Fruit fly (Drosophila melanogaster) whole organism, pupa: ENCODE data around the gene mtsh.

Experiments
- CG10348 ChIP-seq: fragments of 200-800 bp; sonication (Bioruptor generic); IDR thresholded peaks from 2 replicates; pipeline ENCODE4 v1.3.6; 2022; ENCODE audit warnings: missing biosample characterization, missing genetic modification characterization
- CG17806 ChIP-seq: fragments of 200-800 bp; sonication (Bioruptor generic); optimal IDR thresholded peaks from 2 replicates; lab custom pipeline; 2018; ENCODE audit warnings: missing biosample characterization, mild to moderate bottlenecking, missing genetic modification characterization, moderate library complexity
- CG32121 ChIP-seq: fragments of 200-800 bp; sonication (Bioruptor generic); IDR thresholded peaks from 2 replicates; pipeline ENCODE4 v1.3.6; 2022; ENCODE audit warnings: missing biosample characterization, missing genetic modification characterization
- CG34367 ChIP-seq: fragments of 200-800 bp; sonication (Bioruptor generic); optimal IDR thresholded peaks from 2 replicates; lab custom pipeline; 2018; ENCODE audit warnings: missing biosample characterization, mild to moderate bottlenecking, missing genetic modification characterization
- CG8159 ChIP-seq: fragments of 200-800 bp; sonication (Bioruptor generic); optimal IDR thresholded peaks from 3 replicates; lab custom pipeline; 2018; ENCODE audit warnings: missing biosample characterization, mild to moderate bottlenecking, missing genetic modification characterization, moderate library complexity
- CG9948 ChIP-seq: fragments of 200-800 bp; sonication (Bioruptor generic); optimal IDR thresholded peaks from 2 replicates; lab custom pipeline; 2018; ENCODE audit warnings: missing biosample characterization, mild to moderate bottlenecking, missing genetic modification characterization, moderate library complexity
- EcR ChIP-seq: fragments of 200-800 bp; sonication (Bioruptor generic); optimal IDR thresholded peaks from 3 replicates; lab custom pipeline; 2019; ENCODE audit warnings: missing biosample characterization, missing genetic modification characterization, mild to moderate bottlenecking, moderate library complexity, missing genetic modification reagents
- Ets98B ChIP-seq: fragments of 200-800 bp; sonication (Bioruptor generic); IDR thresholded peaks from 2 replicates; pipeline ENCODE4 v1.3.6; 2022; ENCODE audit warnings: missing biosample characterization, missing genetic modification characterization
- Snoo ChIP-seq: fragments of 200-800 bp; sonication (Bioruptor generic); optimal IDR thresholded peaks from 3 replicates; lab custom pipeline; 2017; ENCODE audit warnings: missing biosample characterization, mild to moderate bottlenecking, missing genetic modification characterization, inconsistent platforms
- gl ChIP-seq: fragments of 200-800 bp; sonication (Bioruptor generic); optimal IDR thresholded peaks from 2 replicates; lab custom pipeline; 2018; ENCODE audit warnings: missing biosample characterization, mild to moderate bottlenecking, missing genetic modification characterization

- TF ChIP-seq CG17806 (no peak), CG32121 (GFP tag; lab: Robert Waterston, UW) (no peak), Ets98B (GFP tag; lab: Robert Waterston, UW) (no peak), CG10348 (no peak), CG34367 (tag; lab: Kevin White, UChicago) (no peak), CG9948 (tag; lab: Kevin White, UChicago) (no peak), EcR (no peak), Snoo (tag; lab: Kevin White, UChicago) (no peak), gl (tag; lab: Kevin White, UChicago) (no peak), CG8159 (tag; lab: Kevin White, UChicago) (no peak)
Observed at dm6 chr2L:8362955-8363285, 43.2 kb upstream of the mtsh start.
